Worm (Caenorhabditis elegans) whole organism, L4 larva: Measurements from ENCODE around the gene T22D1.8.

Experiments used
- ceh-82 ChIP-seq: sonication (generic microtip); optimal IDR thresholded peaks from 2 replicates; lab custom pipeline; 2017; ENCODE audit warnings: missing biosample characterization, missing genetic modification characterization
- jun-1 ChIP-seq: fragments of 150-350 bp; optimal IDR thresholded peaks from 2 replicates; lab custom pipeline; 2014; ENCODE audit warnings: missing biosample characterization, missing genetic modification reagents, missing genetic modification characterization
- lin-29 ChIP-seq: fragments of 200-800 bp; sonication (Bioruptor generic); IDR thresholded peaks from 2 replicates; pipeline ENCODE4 v1.3.6; 2022; ENCODE audit warnings: missing genetic modification reagents, missing genetic modification characterization, missing compliant biosample characterization
- mdt-29 ChIP-seq: fragments of 200-800 bp; sonication (Bioruptor generic); IDR thresholded peaks from 2 replicates; pipeline ENCODE4 v1.3.6; 2022; ENCODE audit warnings: missing genetic modification reagents, missing genetic modification characterization, missing compliant biosample characterization
- nhr-237 ChIP-seq: sonication (generic microtip); optimal IDR thresholded peaks from 2 replicates; lab custom pipeline; 2017; ENCODE audit warnings: missing biosample characterization, missing genetic modification characterization
- nhr-48 ChIP-seq: sonication (generic microtip); optimal IDR thresholded peaks from 2 replicates; lab custom pipeline; 2016; ENCODE audit warnings: mild to moderate bottlenecking, missing genetic modification characterization, missing compliant biosample characterization
- pha-4 ChIP-seq, 2 experiments: fragments of 150-350 bp in 1 of 2; fragments of 200-800 bp in 1 of 2; sonication (Bioruptor generic) in 1 of 2; IDR thresholded peaks in 1 of 2; optimal IDR thresholded peaks in 1 of 2; 2 replicates each; pipeline versions ENCODE4 v1.3.6 to Lab custom; 2014 to 2022; ENCODE audit warnings: missing genetic modification characterization in 2 of 2, missing genetic modification reagents in 2 of 2, missing biosample characterization in 1 of 2, missing compliant biosample characterization in 1 of 2
- skn-1 ChIP-seq: fragments of 150-350 bp; optimal IDR thresholded peaks from 2 replicates; lab custom pipeline; 2014; ENCODE audit warnings: missing biosample characterization, missing genetic modification characterization
- spr-1 ChIP-seq: sonication (generic microtip); optimal IDR thresholded peaks from 2 replicates; lab custom pipeline; 2016; ENCODE audit warnings: mild to moderate bottlenecking, missing genetic modification characterization, missing compliant biosample characterization
- zip-2 ChIP-seq: fragments of 150-350 bp; optimal IDR thresholded peaks from 2 replicates; lab custom pipeline; 2014; ENCODE audit warnings: missing biosample characterization, missing genetic modification characterization

- TF ChIP-seq spr-1 (tag; lab: Kevin White, UChicago) (no peak), ceh-82 (no peak), lin-29 (no peak), nhr-237 (no peak), skn-1 (tag; lab: Kevin White, UChicago) (no peak), zip-2 (tag; lab: Kevin White, UChicago) (no peak), mdt-29 (GFP tag; lab: Robert Waterston, UW) (no peak), pha-4 (GFP tag; IDR thresholded peaks at IDR 0.05; lab: Robert Waterston, UW) (no peak), pha-4 (tag; optimal IDR thresholded peaks at IDR 0.05; lab: Kevin White, UChicago) (no peak), nhr-48 (tag; lab: Kevin White, UChicago) (no peak), jun-1 (tag; lab: Kevin White, UChicago) (no peak)
Measured at ce11 chrIV:6905947-6906489, at the start of gene T22D1.8, which contains the start of gene T22D1.17.
